Fruit fly (Drosophila melanogaster): Measurements from ENCODE around the gene CG34012.

CG34012 gene

dm6 chr3L:11119396-11119900 is 10.1 kb upstream of the CG34012 start (continued):
- TF ChIP-seq Asciz (GFP tag; optimal IDR thresholded peaks at IDR 0.05), result no peak
- no peak for TF ChIP-seq ssp (GFP tag; IDR thresholded peaks at IDR 0.05)
- no peak for TF ChIP-seq lbe (GFP tag; optimal IDR thresholded peaks at IDR 0.05)
- no peak for TF ChIP-seq hkb (optimal IDR thresholded peaks at IDR 0.05)
- peak; percentile 6; the same call in 1 of the 2 replicates for TF ChIP-seq hkb (GFP tag; IDR thresholded peaks at IDR 0.05)
- peak; percentile 54; the same call in 1 of the 2 replicates for TF ChIP-seq CG14441 (GFP tag; IDR thresholded peaks at IDR 0.05)
- TF ChIP-seq CG3726 (GFP tag; IDR thresholded peaks at IDR 0.05), result no peak
- TF ChIP-seq Tbp (GFP tag; optimal IDR thresholded peaks at IDR 0.05), result no peak
- TF ChIP-seq CG9817 (tag; optimal IDR thresholded peaks at IDR 0.05), result peak; percentile 27
- TF ChIP-seq CG10543 (GFP tag; optimal IDR thresholded peaks at IDR 0.05), result no peak
- TF ChIP-seq tup (GFP tag; optimal IDR thresholded peaks at IDR 0.05), result no peak
- peak; percentile 14 for TF ChIP-seq Xbp1 (GFP tag; optimal IDR thresholded peaks at IDR 0.05)
- TF ChIP-seq HHEX (GFP tag; optimal IDR thresholded peaks at IDR 0.05), result no peak
- 0 out of 2 replicates have a peak, but pooled peaks have one; percentile 17 for TF ChIP-seq CG11247 (GFP tag; IDR thresholded peaks at IDR 0.05)
- TF ChIP-seq bab2 (GFP tag; optimal IDR thresholded peaks at IDR 0.05), result no peak
- peak; percentile 7 for TF ChIP-seq CG12769 (tag; optimal IDR thresholded peaks at IDR 0.05)
- no peak for TF ChIP-seq Deaf1 (tag; optimal IDR thresholded peaks at IDR 0.05)
- TF ChIP-seq CG10462 (GFP tag; optimal IDR thresholded peaks at IDR 0.05), result no peak
- no peak for TF ChIP-seq fd96Cb (tag; optimal IDR thresholded peaks at IDR 0.05)
- peak; percentile 11; the same call in 1 of the 2 replicates for TF ChIP-seq Adf1 (GFP tag; IDR thresholded peaks at IDR 0.05)
- TF ChIP-seq dimm (GFP tag; IDR thresholded peaks at IDR 0.05), result no peak
- TF ChIP-seq sens (GFP tag), result peak; percentile 14
- no peak for TF ChIP-seq HLH4C (GFP tag; IDR thresholded peaks at IDR 0.05; ENCODE audit: partially characterized antibody)
- no peak for TF ChIP-seq CG12942 (GFP tag; optimal IDR thresholded peaks at IDR 0.05)
- TF ChIP-seq CG15269 (tag; optimal IDR thresholded peaks at IDR 0.05), result no peak
- TF ChIP-seq eyg (GFP tag; optimal IDR thresholded peaks at IDR 0.05), result no peak
- TF ChIP-seq Dp (GFP tag; optimal IDR thresholded peaks at IDR 0.05), result no peak
- TF ChIP-seq shn (GFP tag; optimal IDR thresholded peaks at IDR 0.05), result no peak
- no peak for TF ChIP-seq Side (GFP tag; optimal IDR thresholded peaks at IDR 0.05)
- no peak for TF ChIP-seq CG10209 (GFP tag; optimal IDR thresholded peaks at IDR 0.05)
- no peak for TF ChIP-seq CG8359 (GFP tag; optimal IDR thresholded peaks at IDR 0.05; ENCODE audit: borderline replicate concordance)
- TF ChIP-seq CG9215 (GFP tag; IDR thresholded peaks at IDR 0.05), result peak; percentile 84
- TF ChIP-seq CG11504 (tag; optimal IDR thresholded peaks at IDR 0.05), result no peak
- peak; percentile 53 for TF ChIP-seq Ets65A (GFP tag)
- no peak for TF ChIP-seq salm (tag; optimal IDR thresholded peaks at IDR 0.05)
- no peak for TF ChIP-seq CG4282 (GFP tag; optimal IDR thresholded peaks at IDR 0.05)
- TF ChIP-seq CG14965 (GFP tag; optimal IDR thresholded peaks at IDR 0.05; ENCODE audit: borderline replicate concordance), result no peak
- TF ChIP-seq D (optimal IDR thresholded peaks at IDR 0.05), result no peak
- no peak for TF ChIP-seq D (GFP tag; optimal IDR thresholded peaks at IDR 0.05)
- TF ChIP-seq HLH3B (GFP tag; IDR thresholded peaks at IDR 0.05), result no peak
- no peak for TF ChIP-seq CG11093 (GFP tag; IDR thresholded peaks at IDR 0.05)
- TF ChIP-seq dpn (GFP tag; optimal IDR thresholded peaks at IDR 0.05), result peak in 1 of 2 experiments; percentile 3
- no peak for TF ChIP-seq emc (GFP tag; optimal IDR thresholded peaks at IDR 0.05)
- TF ChIP-seq Antp (GFP tag; optimal IDR thresholded peaks at IDR 0.05), result peak; percentile 29
- no peak for TF ChIP-seq Dip2 (GFP tag; IDR thresholded peaks at IDR 0.05)
- TF ChIP-seq nerfin-2 (GFP tag; IDR thresholded peaks at IDR 0.05; ENCODE audit: partially characterized antibody), result no peak
- TF ChIP-seq CG17829 (tag; optimal IDR thresholded peaks at IDR 0.05), result no peak
